Fruit fly (Drosophila melanogaster): ENCODE data around the gene rdgC.
A peak's percentile ranks its signal among the peaks of the same experiment; 100 is the strongest.

The rdgC gene

dm6 chr3L:20276615-20277014 lies 28.7 kb downstream of the rdgC start (continued):
- TF ChIP-seq bab2 (GFP tag; optimal IDR thresholded peaks at IDR 0.05) (no peak), CG8765 (GFP tag; IDR thresholded peaks at IDR 0.05) (no peak), CG1603 (tag; optimal IDR thresholded peaks at IDR 0.05) (peak; percentile 45), lbe (GFP tag; optimal IDR thresholded peaks at IDR 0.05) (no peak), aop (GFP tag; IDR thresholded peaks at IDR 0.05) (no peak), CG17802 (tag; optimal IDR thresholded peaks at IDR 0.05) (peak; percentile 5), CG7372 (GFP tag; IDR thresholded peaks at IDR 0.05) (no peak), Max (GFP tag; optimal IDR thresholded peaks at IDR 0.05) (peak; percentile 2), Hr39 (optimal IDR thresholded peaks at IDR 0.05) (no peak), Gsc (GFP tag; IDR thresholded peaks at IDR 0.05) (no peak), CG18599 (GFP tag; optimal IDR thresholded peaks at IDR 0.05) (peak; percentile 79), Stat92E (GFP tag; optimal IDR thresholded peaks at IDR 0.05) (no peak), esg (GFP tag; conservative IDR thresholded peaks at IDR 0.05) (no peak), sd (tag; optimal IDR thresholded peaks at IDR 0.05) (no peak), CG8388 (GFP tag; optimal IDR thresholded peaks at IDR 0.05) (peak; percentile 39), CG10979 (tag; optimal IDR thresholded peaks at IDR 0.05) (no peak), croc (GFP tag; conservative IDR thresholded peaks at IDR 0.05) (no peak), CG5953 (GFP tag; IDR thresholded peaks at IDR 0.05) (no peak), Oli (tag; optimal IDR thresholded peaks at IDR 0.05) (peak; percentile 47), CG15269 (tag; optimal IDR thresholded peaks at IDR 0.05) (no peak), ro (GFP tag; IDR thresholded peaks at IDR 0.05) (no peak), CG9797 (GFP tag; optimal IDR thresholded peaks at IDR 0.05) (no peak), Lhr (GFP tag; optimal IDR thresholded peaks at IDR 0.05) (no peak), Gug (GFP tag; IDR thresholded peaks at IDR 0.05) (no peak), disco-r (GFP tag; optimal IDR thresholded peaks at IDR 0.05) (no peak), ap (GFP tag; IDR thresholded peaks at IDR 0.05) (no peak), tna (GFP tag; IDR thresholded peaks at IDR 0.05; ENCODE audit: partially characterized antibody) (no peak), tgo (GFP tag; IDR thresholded peaks at IDR 0.05) (peak; percentile 53; the same call in 2 of the 3 replicates), Atf3 (GFP tag; optimal IDR thresholded peaks at IDR 0.05) (no peak), CG7987 (GFP tag; optimal IDR thresholded peaks at IDR 0.05) (no peak), D19B (GFP tag; optimal IDR thresholded peaks at IDR 0.05) (no peak), chif (GFP tag; optimal IDR thresholded peaks at IDR 0.05) (peak; percentile 17 to 20), CG34376 (GFP tag; optimal IDR thresholded peaks at IDR 0.05) (no peak), ttk (GFP tag; IDR thresholded peaks at IDR 0.05) (peak; percentile 45; the same call in 1 of the 2 replicates), lov (optimal IDR thresholded peaks at IDR 0.05) (no peak), lov (GFP tag; IDR thresholded peaks at IDR 0.05) (no peak), CG7928 (GFP tag; optimal IDR thresholded peaks at IDR 0.05) (no peak), CG6765 (GFP tag; optimal IDR thresholded peaks at IDR 0.05) (no peak), NC2β (GFP tag; optimal IDR thresholded peaks at IDR 0.05) (peak; percentile 1), Dfd (GFP tag; optimal IDR thresholded peaks at IDR 0.05) (no peak), ac (GFP tag; optimal IDR thresholded peaks at IDR 0.05) (no peak), CG16813 (GFP tag; IDR thresholded peaks at IDR 0.05; ENCODE audit: partially characterized antibody) (no peak), CG12391 (tag; optimal IDR thresholded peaks at IDR 0.05) (peak; percentile 52), crc (GFP tag; optimal IDR thresholded peaks at IDR 0.05) (peak; percentile 28), CG12104 (GFP tag; optimal IDR thresholded peaks at IDR 0.05) (no peak), CG6654 (GFP tag; optimal IDR thresholded peaks at IDR 0.05) (no peak), CG2120 (GFP tag; optimal IDR thresholded peaks at IDR 0.05) (peak; percentile 60), Hmr (GFP tag; optimal IDR thresholded peaks at IDR 0.05) (peak; percentile 55), MBD-R2 (GFP tag; IDR thresholded peaks at IDR 0.05) (no peak), CG17359 (tag; optimal IDR thresholded peaks at IDR 0.05) (no peak), wek (GFP tag; optimal IDR thresholded peaks at IDR 0.05) (no peak), da (GFP tag; optimal IDR thresholded peaks at IDR 0.05) (no peak)

Measured in whole organism, embryonic.